Worm (Caenorhabditis elegans) whole organism, midembryonic: ENCODE results near the gene T27E4.7.

ENCODE experiments used
- T22C8.4 ChIP-seq: fragments of 200-800 bp; sonication (Bioruptor generic); IDR thresholded peaks from 2 replicates; pipeline ENCODE4 v1.3.6; 2022; ENCODE audit warnings: missing genetic modification characterization, missing compliant biosample characterization
- med-1 ChIP-seq: sonication (generic microtip); optimal IDR thresholded peaks from 2 replicates; lab custom pipeline; 2017; ENCODE audit warnings: missing genetic modification characterization, mild to moderate bottlenecking, missing compliant biosample characterization, antibody characterized with exemption, missing genetic modification reagents; ENCODE audit not compliant: insufficient read depth

DNA sequence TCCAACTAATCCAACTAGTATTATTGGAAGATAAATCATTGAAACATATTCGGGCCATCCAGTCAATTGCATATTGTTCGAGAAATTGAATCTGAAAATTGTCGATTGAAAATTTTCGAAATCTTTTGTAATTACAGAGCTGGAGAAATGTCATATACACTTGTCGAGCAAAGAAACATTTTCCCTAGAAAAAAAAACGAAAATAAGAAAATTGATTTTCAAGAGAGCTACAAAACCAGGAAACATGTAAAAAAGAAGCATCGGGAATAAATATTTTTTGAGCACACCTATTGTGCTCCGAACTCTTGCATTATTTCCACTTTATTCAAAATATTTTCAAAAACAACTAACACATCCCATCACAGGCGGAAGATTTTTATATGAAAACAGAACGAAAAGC is 24.9 kb upstream of the T27E4.7 start, which contains the start of gene frpr-6:
- TF ChIP-seq T22C8.4 (GFP tag; lab: Robert Waterston, UW) (no peak), med-1 (GFP tag; lab: Kevin White, UChicago) (no peak)
